Worm (Caenorhabditis elegans): Measurements from ENCODE around the gene B0336.13.

DNA sequence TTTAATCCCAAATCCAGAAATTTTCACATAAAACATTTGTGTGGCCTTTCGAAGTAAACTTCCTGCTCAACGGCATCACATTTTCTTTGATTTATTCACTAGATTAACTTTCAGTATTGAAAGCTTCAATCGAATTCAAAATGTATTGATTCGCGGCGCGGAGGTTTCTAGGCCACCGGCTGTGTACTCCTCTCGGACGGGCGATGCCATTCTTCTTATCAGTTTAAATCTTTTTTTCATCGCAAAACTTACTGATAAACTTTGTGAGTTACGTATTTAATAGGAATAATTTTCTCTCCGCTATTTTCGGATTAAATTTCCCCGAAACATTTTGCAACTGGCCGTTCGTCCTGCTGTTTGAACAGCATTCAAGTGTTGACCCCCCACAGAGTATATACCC is 28.1 kb downstream of the B0336.13 start:
- TF ChIP-seq mdl-1 (tag; optimal IDR thresholded peaks at IDR 0.05) = no peak
- no peak for TF ChIP-seq nhr-12 (tag; optimal IDR thresholded peaks at IDR 0.05)
- no peak for TF ChIP-seq lin-39 (tag; optimal IDR thresholded peaks at IDR 0.05)
- peak; percentile 87 for TF ChIP-seq fos-1 (tag; optimal IDR thresholded peaks at IDR 0.05)
- no peak for TF ChIP-seq ztf-11 (tag; optimal IDR thresholded peaks at IDR 0.05)
- TF ChIP-seq ztf-4 (tag; optimal IDR thresholded peaks at IDR 0.05) = peak; percentile 59
- no peak for TF ChIP-seq nhr-10 (tag; optimal IDR thresholded peaks at IDR 0.05)
- TF ChIP-seq zag-1 (tag; optimal IDR thresholded peaks at IDR 0.05) = no peak

All from whole organism, L2 larva.